Worm (Caenorhabditis elegans) whole organism, L1 larva: ENCODE data around the gene R13D7.2.
A peak's percentile ranks its signal among the peaks of the same experiment; 100 is the strongest.

Experiments
- alr-1 ChIP-seq: fragments of 200-800 bp; sonication (Bioruptor generic); optimal IDR thresholded peaks from 2 replicates; lab custom pipeline; 2018; ENCODE audit warnings: borderline replicate concordance, mild to moderate bottlenecking, missing genetic modification characterization, missing compliant biosample characterization
- blmp-1 ChIP-seq: fragments of 150-350 bp; optimal IDR thresholded peaks from 2 replicates; lab custom pipeline; 2014; ENCODE audit warnings: missing biosample characterization, missing genetic modification characterization
- ceh-8 ChIP-seq: fragments of 200-800 bp; sonication (Bioruptor generic); optimal IDR thresholded peaks from 2 replicates; lab custom pipeline; 2018; ENCODE audit warnings: mild to moderate bottlenecking, missing genetic modification characterization, moderate library complexity, missing compliant biosample characterization
- ceh-82 ChIP-seq, 3 experiments: fragments of 150-350 bp in 1 of 3; sonication (generic microtip) in 2 of 3; optimal IDR thresholded peaks; 2 replicates each; lab custom pipeline; 2014 to 2017; ENCODE audit warnings: missing biosample characterization in 3 of 3, missing genetic modification characterization in 3 of 3
- efl-1 ChIP-seq, 4 experiments: fragments of 150-350 bp; optimal IDR thresholded peaks in 3 of 4; peaks in 1 of 4; 1 replicate in 1 of 4; 2 replicates in 3 of 4; lab custom pipeline; 2014; ENCODE audit warnings: missing biosample characterization in 2 of 4, missing genetic modification characterization in 2 of 4, missing genetic modification reagents in 2 of 4
- egl-27 ChIP-seq, 2 experiments: fragments of 150-350 bp in 1 of 2; sonication (generic microtip); optimal IDR thresholded peaks; 3 replicates each; lab custom pipeline; 2017 to 2018; ENCODE audit warnings: missing biosample characterization in 2 of 2, missing genetic modification characterization in 2 of 2, missing genetic modification reagents in 2 of 2
- elt-2 ChIP-seq: sonication (generic microtip); optimal IDR thresholded peaks from 2 replicates; lab custom pipeline; 2016; ENCODE audit warnings: missing genetic modification characterization, mild to moderate bottlenecking, inconsistent platforms, missing compliant biosample characterization, missing genetic modification reagents
- elt-3 ChIP-seq, 6 experiments: fragments of 150-350 bp in 1 of 6; sonication (generic microtip); optimal IDR thresholded peaks; 2 replicates each; lab custom pipeline; 2017 to 2018; ENCODE audit warnings: missing biosample characterization in 6 of 6, missing genetic modification characterization in 6 of 6, inconsistent platforms in 1 of 6
- fkh-10 ChIP-seq: sonication (generic microtip); optimal IDR thresholded peaks from 2 replicates; lab custom pipeline; 2017; ENCODE audit warnings: missing biosample characterization, missing genetic modification reagents, missing genetic modification characterization
- fkh-8 ChIP-seq: sonication (generic microtip); optimal IDR thresholded peaks from 2 replicates; lab custom pipeline; 2016; ENCODE audit warnings: mild to moderate bottlenecking, missing genetic modification characterization, missing compliant biosample characterization
- grh-1 ChIP-seq: fragments of 200-800 bp; sonication (Bioruptor generic); IDR thresholded peaks from 2 replicates; pipeline ENCODE4 v1.3.6; 2022; ENCODE audit warnings: missing genetic modification reagents, missing genetic modification characterization, missing compliant biosample characterization
- hlh-4 ChIP-seq: sonication (generic microtip); optimal IDR thresholded peaks from 2 replicates; lab custom pipeline; 2016; ENCODE audit warnings: mild to moderate bottlenecking, missing genetic modification characterization, missing compliant biosample characterization
- hpl-2 ChIP-seq: fragments of 150-350 bp; optimal IDR thresholded peaks from 2 replicates; lab custom pipeline; 2014; ENCODE audit warnings: missing biosample characterization, missing genetic modification reagents, missing genetic modification characterization
- lin-14 ChIP-seq: fragments of 200-800 bp; sonication (Bioruptor generic); optimal IDR thresholded peaks from 2 replicates; lab custom pipeline; 2018; ENCODE audit warnings: mild to moderate bottlenecking, missing genetic modification characterization, moderate library complexity, missing compliant biosample characterization
- mab-9 ChIP-seq: fragments of 200-800 bp; sonication (Bioruptor generic); IDR thresholded peaks from 2 replicates; pipeline ENCODE4 v1.3.6; 2022; ENCODE audit warnings: missing genetic modification reagents, missing genetic modification characterization, missing compliant biosample characterization
- mef-2 ChIP-seq: fragments of 150-350 bp; optimal IDR thresholded peaks from 2 replicates; lab custom pipeline; 2014; ENCODE audit warnings: missing biosample characterization, missing genetic modification characterization
- mep-1 ChIP-seq: fragments of 150-350 bp; optimal IDR thresholded peaks from 2 replicates; lab custom pipeline; 2014; ENCODE audit warnings: missing biosample characterization, missing genetic modification characterization
- nhr-237 ChIP-seq: fragments of 150-350 bp; optimal IDR thresholded peaks from 2 replicates; lab custom pipeline; 2014; ENCODE audit warnings: missing biosample characterization, missing genetic modification characterization
- nhr-71 ChIP-seq: sonication (generic microtip); optimal IDR thresholded peaks from 2 replicates; lab custom pipeline; 2016; ENCODE audit warnings: mild to moderate bottlenecking, missing genetic modification characterization, moderate library complexity, missing compliant biosample characterization
- nhr-77 ChIP-seq: fragments of 150-350 bp; optimal IDR thresholded peaks from 2 replicates; lab custom pipeline; 2014; ENCODE audit warnings: missing biosample characterization, missing genetic modification characterization
- nhr-84 ChIP-seq: sonication (generic microtip); optimal IDR thresholded peaks from 2 replicates; lab custom pipeline; 2017; ENCODE audit warnings: missing biosample characterization, missing genetic modification characterization
- nhr-85 ChIP-seq: sonication (generic microtip); peaks from one replicate; lab custom pipeline; 2016; ENCODE audit warnings: missing genetic modification characterization, inconsistent platforms, missing compliant biosample characterization
- pax-3 ChIP-seq: fragments of 200-800 bp; sonication (Bioruptor generic); optimal IDR thresholded peaks from 2 replicates; lab custom pipeline; 2018; ENCODE audit warnings: mild to moderate bottlenecking, missing genetic modification characterization, moderate library complexity, missing compliant biosample characterization
- snpc-4 ChIP-seq: fragments of 150-350 bp; optimal IDR thresholded peaks from 2 replicates; lab custom pipeline; 2014; ENCODE audit warnings: missing biosample characterization, missing genetic modification characterization
- sox-4 ChIP-seq: sonication (generic microtip); optimal IDR thresholded peaks from 2 replicates; lab custom pipeline; 2016; ENCODE audit warnings: missing genetic modification characterization, missing compliant biosample characterization
- sptf-1 ChIP-seq: fragments of 150-350 bp; optimal IDR thresholded peaks from 2 replicates; lab custom pipeline; 2014; ENCODE audit warnings: missing biosample characterization, missing genetic modification characterization
- sup-37 ChIP-seq: fragments of 200-800 bp; sonication (Bioruptor generic); optimal IDR thresholded peaks from 2 replicates; lab custom pipeline; 2018; ENCODE audit warnings: mild to moderate bottlenecking, missing genetic modification characterization, missing compliant biosample characterization
- swsn-7 ChIP-seq: sonication (generic microtip); optimal IDR thresholded peaks from 2 replicates; lab custom pipeline; 2016; ENCODE audit warnings: missing genetic modification characterization, missing compliant biosample characterization
- tbx-2 ChIP-seq: sonication (generic microtip); optimal IDR thresholded peaks from 2 replicates; lab custom pipeline; 2016; ENCODE audit warnings: missing genetic modification characterization, missing compliant biosample characterization
- tlp-1 ChIP-seq: fragments of 150-350 bp; optimal IDR thresholded peaks from 2 replicates; lab custom pipeline; 2014; ENCODE audit warnings: missing biosample characterization, missing genetic modification characterization
- unc-130 ChIP-seq: fragments of 150-350 bp; optimal IDR thresholded peaks from 2 replicates; lab custom pipeline; 2017; ENCODE audit warnings: missing biosample characterization, missing genetic modification characterization, inconsistent platforms
- unc-62 ChIP-seq: fragments of 150-350 bp; optimal IDR thresholded peaks from 2 replicates; lab custom pipeline; 2014; ENCODE audit warnings: missing biosample characterization, missing genetic modification reagents, missing genetic modification characterization
- unc-98 ChIP-seq: fragments of 200-800 bp; sonication (Bioruptor generic); IDR thresholded peaks from 2 replicates; pipeline ENCODE4 v1.3.6; 2022; ENCODE audit warnings: missing genetic modification characterization, missing compliant biosample characterization

R13D7.2 gene

ce11 chrV:7409599-7409998 lies at the start of gene R13D7.2:
TSS of gene R13D7.2 (plus strand) at chrV:7409899.
- no peak for TF ChIP-seq tlp-1 (tag; lab: Kevin White, UChicago)
- no peak for TF ChIP-seq lin-14 (GFP tag; lab: Kevin White, UChicago)
- no peak for TF ChIP-seq fkh-10 (GFP tag; lab: Kevin White, UChicago)
- TF ChIP-seq mef-2 (tag; lab: Kevin White, UChicago) = no peak
- TF ChIP-seq fkh-8 (tag; lab: Kevin White, UChicago) = no peak
- TF ChIP-seq ceh-8 (GFP tag; lab: Kevin White, UChicago) = no peak
- TF ChIP-seq nhr-84 (tag; lab: Kevin White, UChicago) = no peak
- no peak for TF ChIP-seq mab-9 (GFP tag; lab: Robert Waterston, UW)
- TF ChIP-seq snpc-4 (tag; lab: Kevin White, UChicago) = no peak
- TF ChIP-seq elt-3 (tag; optimal IDR thresholded peaks at IDR 0.05; lab: Kevin White, UChicago) = no peak
- no peak for TF ChIP-seq nhr-71 (tag; lab: Kevin White, UChicago)
- no peak for TF ChIP-seq blmp-1
- TF ChIP-seq, all 84 proteins: peak for 0

- TF ChIP-seq efl-1 (optimal IDR thresholded peaks at IDR 0.05; lab: Kevin White, UChicago) (no peak), efl-1 (GFP tag; optimal IDR thresholded peaks at IDR 0.05 in 1 of 2; lab: Kevin White, UChicago) (peak in 1 of 2 experiments; percentile 37), hlh-4 (tag; lab: Kevin White, UChicago) (no peak)
Measured at ce11 chrV:7361673-7362072, 48.0 kb upstream of the R13D7.2 start, which contains the start of gene cyp-35A1. TSS of gene cyp-35A1 (minus strand) at chrV:7361773.

DNA sequence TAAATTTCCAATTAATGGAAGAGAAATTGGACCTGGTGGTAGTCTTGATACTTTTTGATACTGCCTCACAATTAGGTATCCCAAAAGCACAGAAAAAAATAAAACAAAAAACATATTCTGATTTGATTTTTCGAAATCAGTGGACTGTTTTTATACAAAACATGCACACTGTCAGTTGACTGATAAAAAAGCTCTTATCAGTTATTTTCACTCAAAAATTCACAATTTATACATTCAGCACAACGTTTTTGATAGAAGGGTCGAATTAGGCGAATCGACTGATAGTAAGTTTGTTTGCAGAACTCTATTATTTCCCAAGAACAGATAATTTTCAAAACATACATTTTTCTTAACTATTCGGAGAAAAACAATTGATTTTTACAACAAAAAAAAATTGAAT lies 45.6 kb upstream of the R13D7.2 start, which contains the start of gene cyp-35A2:
Gene cyp-35A2, minus strand, starts transcription at position 124 of the 400 bp plus-strand sequence.
- TF ChIP-seq elt-2 (tag; lab: Kevin White, UChicago) = peak; percentile 90
- no peak for TF ChIP-seq mep-1 (tag; lab: Kevin White, UChicago)

ce11 chrV:7364951-7365350 lies 44.7 kb upstream of the R13D7.2 start, which contains the start of gene exc-13:
TSS of gene exc-13 (plus strand) at chrV:7365251.
- no peak for TF ChIP-seq unc-130
- TF ChIP-seq nhr-71 (tag; lab: Kevin White, UChicago) = peak; percentile 5

ce11 chrV:7369578-7369977 lies 40.1 kb upstream of the R13D7.2 start, which contains the start of gene srj-14:
TSS of gene srj-14 (plus strand) at chrV:7369708.
- TF ChIP-seq alr-1 (tag; lab: Kevin White, UChicago) (no peak), efl-1 (optimal IDR thresholded peaks at IDR 0.05; lab: Kevin White, UChicago) (no peak), efl-1 (GFP tag; optimal IDR thresholded peaks at IDR 0.05 in 1 of 2; lab: Kevin White, UChicago) (peak in 1 of 2 experiments; percentile 77)

DNA sequence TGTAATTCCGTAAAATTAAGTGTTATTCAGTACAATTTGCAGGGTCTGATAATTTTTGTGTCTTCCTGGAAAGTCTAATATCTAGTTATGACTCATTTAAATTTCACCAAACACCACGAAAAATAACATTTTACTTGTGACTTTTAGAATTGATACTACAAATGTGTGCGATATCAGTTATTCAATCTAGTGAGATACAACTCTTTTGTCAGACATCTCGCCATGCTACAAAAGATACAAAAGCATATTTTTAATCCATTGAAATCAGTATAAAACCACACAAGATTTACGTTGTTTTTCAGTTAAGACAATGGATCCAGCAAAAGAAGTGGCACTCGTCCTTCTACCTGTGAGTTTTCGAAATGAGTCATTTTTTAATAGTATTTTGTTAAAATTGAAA lies 35.6 kb upstream of the R13D7.2 start, which contains the start of gene srx-56:
Gene srx-56, plus strand, starts transcription at position 301 of the 400 bp plus-strand sequence.
- TF ChIP-seq sox-4 (no peak), unc-98 (GFP tag; lab: Robert Waterston, UW) (no peak), fkh-8 (tag; lab: Kevin White, UChicago) (peak; percentile 50)

- TF ChIP-seq elt-2 (tag; lab: Kevin White, UChicago) (no peak), ceh-8 (GFP tag; lab: Kevin White, UChicago) (peak; percentile 40)
Measured at ce11 chrV:7379384-7379783, 30.3 kb upstream of the R13D7.2 start, which contains the start of gene srsx-24. TSS of gene srsx-24 (minus strand) at chrV:7379484.

ce11 chrV:7381008-7381407 lies 28.7 kb upstream of the R13D7.2 start, which contains the start of gene C03G6.17:
TSS of gene C03G6.17 (minus strand) at chrV:7381108.
- TF ChIP-seq blmp-1 (peak; percentile 22), nhr-85 (tag; lab: Kevin White, UChicago) (peak; percentile 63), hpl-2 (GFP tag; lab: Kevin White, UChicago) (no peak)

DNA sequence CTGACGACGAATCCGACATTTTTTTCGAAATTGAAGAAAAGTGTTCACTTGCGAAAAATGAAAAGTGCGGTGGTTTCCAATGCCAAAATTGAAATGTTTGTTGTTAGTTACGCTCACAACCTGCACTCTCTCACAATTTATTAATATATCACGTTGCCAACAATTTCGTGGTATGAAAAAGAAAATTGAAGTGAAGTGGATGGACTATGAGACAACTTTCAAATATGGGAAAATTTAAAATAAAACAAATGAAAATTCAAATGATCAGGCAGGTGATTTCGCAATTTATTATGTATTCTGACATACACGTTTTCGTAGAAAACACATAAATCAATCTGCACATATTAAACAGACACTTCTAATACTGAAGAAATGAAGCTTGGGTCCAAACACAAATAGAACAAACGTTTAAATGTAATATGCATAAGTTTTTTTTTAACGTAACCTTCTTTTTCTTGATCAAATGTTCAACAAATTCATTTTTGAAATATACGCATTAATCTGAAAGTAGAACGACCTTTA lies 23.6 kb upstream of the R13D7.2 start, which contains the start of gene srp-6:
Gene srp-6, minus strand, starts transcription at position 51 of the 522 bp plus-strand sequence.
- TF ChIP-seq unc-62 (GFP tag; lab: Kevin White, UChicago) (no peak), sptf-1 (tag; lab: Kevin White, UChicago) (no peak), grh-1 (GFP tag; lab: Robert Waterston, UW) (no peak), nhr-237 (tag; lab: Kevin White, UChicago) (no peak), swsn-7 (no peak), efl-1 (optimal IDR thresholded peaks at IDR 0.05; lab: Kevin White, UChicago) (no peak), efl-1 (GFP tag; optimal IDR thresholded peaks at IDR 0.05 in 1 of 2; lab: Kevin White, UChicago) (peak in 1 of 2 experiments; percentile 5), tbx-2 (tag; lab: Kevin White, UChicago) (no peak), blmp-1 (peak; percentile 35), egl-27 (tag; optimal IDR thresholded peaks at IDR 0.05; lab: Kevin White, UChicago) (no peak), nhr-77 (tag; lab: Kevin White, UChicago) (no peak), pax-3 (no peak), alr-1 (tag; lab: Kevin White, UChicago) (no peak), sup-37 (GFP tag; lab: Kevin White, UChicago) (no peak), ceh-82 (tag; optimal IDR thresholded peaks at IDR 0.05; lab: Kevin White, UChicago) (no peak), nhr-84 (tag; lab: Kevin White, UChicago) (no peak)
